Fruit fly (Drosophila melanogaster) whole organism, prepupa: Measurements from ENCODE around the gene Tim9b.

Source experiments
- Blimp-1 ChIP-seq: fragments of 200-800 bp; sonication (Bioruptor generic); optimal IDR thresholded peaks from 3 replicates; lab custom pipeline; 2017; ENCODE audit warnings: missing biosample characterization, missing genetic modification characterization, mild to moderate bottlenecking, moderate library complexity, missing genetic modification reagents
- CG10631 ChIP-seq: fragments of 200-800 bp; sonication (Bioruptor generic); optimal IDR thresholded peaks from 2 replicates; lab custom pipeline; 2016; ENCODE audit warnings: missing biosample characterization, missing genetic modification characterization
- CG11294 ChIP-seq: fragments of 200-800 bp; sonication (Bioruptor generic); IDR thresholded peaks from 2 replicates; pipeline ENCODE4 v1.3.6; 2022; ENCODE audit warnings: missing biosample characterization, missing genetic modification characterization
- CG11762 ChIP-seq: fragments of 200-800 bp; sonication (Bioruptor generic); optimal IDR thresholded peaks from 3 replicates; lab custom pipeline; 2016; ENCODE audit warnings: missing biosample characterization, missing genetic modification characterization; ENCODE audit not compliant: insufficient read depth
- CG11902 ChIP-seq: fragments of 200-800 bp; sonication (Bioruptor generic); optimal IDR thresholded peaks from 3 replicates; lab custom pipeline; 2016; ENCODE audit warnings: missing biosample characterization, missing genetic modification characterization
- CG15336 ChIP-seq: fragments of 200-800 bp; sonication (Bioruptor generic); IDR thresholded peaks from 2 replicates; pipeline ENCODE4 v1.3.6; 2022; ENCODE audit warnings: missing biosample characterization, missing genetic modification characterization
- CG1621 ChIP-seq: fragments of 200-800 bp; sonication (Bioruptor generic); optimal IDR thresholded peaks from 3 replicates; lab custom pipeline; 2018; ENCODE audit warnings: missing biosample characterization, mild to moderate bottlenecking, missing genetic modification characterization
- CG16779 ChIP-seq: fragments of 200-800 bp; sonication (Bioruptor generic); optimal IDR thresholded peaks from 3 replicates; lab custom pipeline; 2017; ENCODE audit warnings: missing biosample characterization, mild to moderate bottlenecking, missing genetic modification characterization
- CG3032 ChIP-seq: fragments of 200-800 bp; optimal IDR thresholded peaks from 2 replicates; lab custom pipeline; 2019; ENCODE audit warnings: missing biosample characterization, mild to moderate bottlenecking, missing genetic modification characterization, moderate library complexity
- CG3919 ChIP-seq: fragments of 200-800 bp; sonication (Bioruptor generic); optimal IDR thresholded peaks from 3 replicates; lab custom pipeline; 2016; ENCODE audit warnings: missing biosample characterization, missing genetic modification characterization
- CG6163 ChIP-seq: fragments of 200-800 bp; sonication (Bioruptor generic); IDR thresholded peaks from 3 replicates; pipeline ENCODE4 v1.3.6; 2022; ENCODE audit warnings: missing biosample characterization, missing genetic modification characterization
- CG6854 ChIP-seq: fragments of 200-800 bp; sonication (Bioruptor generic); optimal IDR thresholded peaks from 2 replicates; lab custom pipeline; 2017; ENCODE audit warnings: missing biosample characterization, mild to moderate bottlenecking, missing genetic modification characterization
- CG7368 ChIP-seq: fragments of 200-800 bp; sonication (Bioruptor generic); optimal IDR thresholded peaks from 3 replicates; lab custom pipeline; 2016; ENCODE audit warnings: missing biosample characterization, missing genetic modification characterization
- CG8319 ChIP-seq: fragments of 200-800 bp; sonication (Bioruptor generic); optimal IDR thresholded peaks from 3 replicates; lab custom pipeline; 2016; ENCODE audit warnings: missing biosample characterization, missing genetic modification characterization
- CG8632 ChIP-seq: fragments of 200-800 bp; sonication (Bioruptor generic); optimal IDR thresholded peaks from 3 replicates; lab custom pipeline; 2016; ENCODE audit warnings: missing biosample characterization, missing genetic modification characterization
- CG9139 ChIP-seq: fragments of 200-800 bp; sonication (Bioruptor generic); optimal IDR thresholded peaks from 3 replicates; lab custom pipeline; 2017; ENCODE audit warnings: missing biosample characterization, mild to moderate bottlenecking, missing genetic modification characterization
- Eip75B ChIP-seq: fragments of 200-800 bp; sonication (Bioruptor generic); optimal IDR thresholded peaks from 3 replicates; lab custom pipeline; 2016; ENCODE audit warnings: missing biosample characterization, missing genetic modification characterization
- Eip78C ChIP-seq: fragments of 200-800 bp; sonication (Bioruptor generic); peaks from one replicate; lab custom pipeline; 2016; ENCODE audit warnings: missing biosample characterization, missing genetic modification characterization
- Ets21C ChIP-seq: fragments of 200-800 bp; sonication (Bioruptor generic); optimal IDR thresholded peaks from 3 replicates; lab custom pipeline; 2016; ENCODE audit warnings: missing biosample characterization, missing genetic modification characterization
- Ets96B ChIP-seq: fragments of 200-800 bp; optimal IDR thresholded peaks from 2 replicates; lab custom pipeline; 2019; ENCODE audit warnings: missing biosample characterization, mild to moderate bottlenecking, missing genetic modification characterization, moderate library complexity
- Hr38 ChIP-seq: sonication (Bioruptor generic); optimal IDR thresholded peaks from 2 replicates; lab custom pipeline; 2016; ENCODE audit warnings: missing biosample characterization, missing genetic modification characterization
- Hr39 ChIP-seq: fragments of 200-800 bp; sonication (Bioruptor generic); optimal IDR thresholded peaks from 2 replicates; lab custom pipeline; 2016; ENCODE audit warnings: missing biosample characterization, missing genetic modification characterization
- Hr4 ChIP-seq: fragments of 200-800 bp; sonication (Bioruptor generic); optimal IDR thresholded peaks from 3 replicates; lab custom pipeline; 2016; ENCODE audit warnings: missing biosample characterization, missing genetic modification characterization
- Lpt ChIP-seq: fragments of 200-800 bp; sonication (Bioruptor generic); optimal IDR thresholded peaks from 3 replicates; lab custom pipeline; 2016; ENCODE audit warnings: missing biosample characterization, missing genetic modification characterization
- Smox ChIP-seq: fragments of 200-800 bp; sonication (Bioruptor generic); optimal IDR thresholded peaks from 3 replicates; lab custom pipeline; 2016; ENCODE audit warnings: missing biosample characterization, missing genetic modification characterization
- Sox102F ChIP-seq: fragments of 200-800 bp; sonication (Bioruptor generic); optimal IDR thresholded peaks from 2 replicates; lab custom pipeline; 2016; ENCODE audit warnings: missing biosample characterization, mild to moderate bottlenecking, missing genetic modification characterization
- Sox14 ChIP-seq: fragments of 200-800 bp; sonication (Bioruptor generic); optimal IDR thresholded peaks from 3 replicates; lab custom pipeline; 2016; ENCODE audit warnings: missing biosample characterization, missing genetic modification characterization
- Sox15 ChIP-seq: fragments of 200-800 bp; sonication (Bioruptor generic); optimal IDR thresholded peaks from 3 replicates; lab custom pipeline; 2016; ENCODE audit warnings: missing biosample characterization, missing genetic modification characterization
- achi ChIP-seq: fragments of 200-800 bp; sonication (Bioruptor generic); optimal IDR thresholded peaks from 3 replicates; lab custom pipeline; 2016; ENCODE audit warnings: missing biosample characterization, missing genetic modification characterization
- acj6 ChIP-seq: fragments of 200-800 bp; sonication (Bioruptor generic); optimal IDR thresholded peaks from 3 replicates; lab custom pipeline; 2016; ENCODE audit warnings: missing biosample characterization, missing genetic modification characterization
- cyc ChIP-seq: fragments of 200-800 bp; sonication (Bioruptor generic); optimal IDR thresholded peaks from 3 replicates; lab custom pipeline; 2016; ENCODE audit warnings: missing biosample characterization, missing genetic modification characterization
- dsx ChIP-seq: fragments of 200-800 bp; optimal IDR thresholded peaks from 3 replicates; lab custom pipeline; 2019; ENCODE audit warnings: missing biosample characterization, mild to moderate bottlenecking, missing genetic modification characterization, moderate library complexity; ENCODE audit not compliant: poor library complexity, severe bottlenecking
- eg ChIP-seq: fragments of 200-800 bp; sonication (Bioruptor generic); IDR thresholded peaks from 3 replicates; pipeline ENCODE4 v1.3.6; 2022; ENCODE audit warnings: missing biosample characterization, missing genetic modification characterization
- esn ChIP-seq: fragments of 200-800 bp; sonication (Bioruptor generic); optimal IDR thresholded peaks from 2 replicates; lab custom pipeline; 2016; ENCODE audit warnings: missing biosample characterization, mild to moderate bottlenecking, missing genetic modification characterization, moderate library complexity
- fd59A ChIP-seq: fragments of 200-800 bp; sonication (Bioruptor generic); optimal IDR thresholded peaks from 2 replicates; lab custom pipeline; 2017; ENCODE audit warnings: missing biosample characterization, mild to moderate bottlenecking, missing genetic modification characterization, missing genetic modification reagents
- fd85E ChIP-seq: fragments of 200-800 bp; sonication (Bioruptor generic); optimal IDR thresholded peaks from 3 replicates; lab custom pipeline; 2016; ENCODE audit warnings: missing biosample characterization, missing genetic modification characterization
- lz ChIP-seq: fragments of 200-800 bp; sonication (Bioruptor generic); optimal IDR thresholded peaks from 3 replicates; lab custom pipeline; 2016; ENCODE audit warnings: missing biosample characterization, missing genetic modification characterization
- net ChIP-seq: fragments of 200-800 bp; sonication (Bioruptor generic); optimal IDR thresholded peaks from 3 replicates; lab custom pipeline; 2016; ENCODE audit warnings: missing biosample characterization, missing genetic modification characterization
- pdm3 ChIP-seq: fragments of 200-800 bp; sonication (Bioruptor generic); optimal IDR thresholded peaks from 3 replicates; lab custom pipeline; 2016; ENCODE audit warnings: missing biosample characterization, missing genetic modification characterization
- salr ChIP-seq, 2 experiments: fragments of 200-800 bp; sonication (Bioruptor generic); optimal IDR thresholded peaks; 3 replicates each; lab custom pipeline; 2016 to 2018; ENCODE audit warnings: missing biosample characterization in 2 of 2, missing genetic modification characterization in 2 of 2, mild to moderate bottlenecking in 1 of 2
- spab ChIP-seq: fragments of 200-800 bp; sonication (Bioruptor generic); optimal IDR thresholded peaks from 2 replicates; lab custom pipeline; 2017; ENCODE audit warnings: missing biosample characterization, mild to moderate bottlenecking, missing genetic modification characterization, missing genetic modification reagents
- ss ChIP-seq, 2 experiments: fragments of 200-800 bp; sonication (Bioruptor generic); optimal IDR thresholded peaks; 2 replicates in 1 of 2; 3 replicates in 1 of 2; lab custom pipeline; 2017 to 2018; ENCODE audit warnings: mild to moderate bottlenecking in 2 of 2, missing biosample characterization in 2 of 2, missing genetic modification characterization in 2 of 2, moderate library complexity in 1 of 2
- svp ChIP-seq: fragments of 200-800 bp; sonication (Bioruptor generic); peaks from one replicate; lab custom pipeline; 2016; ENCODE audit warnings: missing biosample characterization, missing genetic modification characterization
- topi ChIP-seq: fragments of 200-800 bp; sonication (Bioruptor generic); optimal IDR thresholded peaks from 3 replicates; lab custom pipeline; 2016; ENCODE audit warnings: missing biosample characterization, missing genetic modification characterization
- vri ChIP-seq: fragments of 200-800 bp; sonication (Bioruptor generic); optimal IDR thresholded peaks from 3 replicates; lab custom pipeline; 2016; ENCODE audit warnings: missing biosample characterization, mild to moderate bottlenecking, missing genetic modification characterization

The Tim9b gene

dm6 chrX:19618183-19618740, at the start of gene Tim9b, which contains the start of gene Pstk:
TSS of gene Tim9b (minus strand) at chrX:19618537.
TSS of gene Pstk (minus strand) at chrX:19618537.
- no peak for TF ChIP-seq Hr39 (GFP tag; lab: Kevin White, UChicago)
- no peak for TF ChIP-seq pdm3
- no peak for TF ChIP-seq acj6 (GFP tag; lab: Kevin White, UChicago)
- no peak for TF ChIP-seq CG8319 (GFP tag; lab: Kevin White, UChicago)
- TF ChIP-seq Sox15 (GFP tag; lab: Kevin White, UChicago) = no peak
- no peak for TF ChIP-seq CG8632

dm6 chrX:19667444-19668104, 49.2 kb upstream of the Tim9b start:
- TF ChIP-seq CG10631 (no peak), Smox (no peak), CG11294 (no peak), esn (GFP tag; lab: Kevin White, UChicago) (no peak), svp (GFP tag; lab: Kevin White, UChicago) (peak; percentile 74), Blimp-1 (GFP tag; lab: Kevin White, UChicago) (peak; percentile 25), Eip75B (GFP tag; lab: Kevin White, UChicago) (no peak), salr (GFP tag; optimal IDR thresholded peaks at IDR 0.05; lab: Kevin White, UChicago) (no peak), CG6163 (GFP tag; lab: Robert Waterston, UW) (no peak), Sox14 (GFP tag; lab: Kevin White, UChicago) (no peak), CG3032 (no peak), CG3919 (GFP tag; lab: Kevin White, UChicago) (no peak)

dm6 chrX:19666991-19667409, 48.7 kb upstream of the Tim9b start, which contains the start of gene Zw:
TSS of gene Zw (plus strand) at chrX:19667252.
- TF ChIP-seq Blimp-1 (GFP tag; lab: Kevin White, UChicago) (no peak), Eip75B (GFP tag; lab: Kevin White, UChicago) (peak; percentile 53), Sox102F (peak; percentile 49), Hr4 (GFP tag; lab: Kevin White, UChicago) (peak; percentile 59), Lpt (GFP tag; lab: Kevin White, UChicago) (peak; percentile 26), CG15336 (GFP tag; lab: Robert Waterston, UW) (peak; percentile 43; the same call in 1 of the 2 replicates), CG6854 (GFP tag; lab: Kevin White, UChicago) (peak; percentile 33), CG9139 (GFP tag; lab: Kevin White, UChicago) (no peak), ss (GFP tag; optimal IDR thresholded peaks at IDR 0.05; lab: Kevin White, UChicago) (peak; percentile 15 to 31), CG7368 (GFP tag; lab: Kevin White, UChicago) (peak; percentile 4), Eip78C (GFP tag; lab: Kevin White, UChicago) (peak; percentile 76), salr (GFP tag; optimal IDR thresholded peaks at IDR 0.05; lab: Kevin White, UChicago) (peak in 1 of 2 experiments; percentile 30), CG11294 (peak; percentile 34; the same call in 1 of the 2 replicates), CG16779 (tag; lab: Kevin White, UChicago) (peak; percentile 19), Sox14 (GFP tag; lab: Kevin White, UChicago) (peak; percentile 65), CG1621 (tag; lab: Kevin White, UChicago) (peak; percentile 2), dsx (GFP tag; lab: Kevin White, UChicago) (peak; percentile 6), fd59A (GFP tag; lab: Kevin White, UChicago) (peak; percentile 9), achi (GFP tag; lab: Kevin White, UChicago) (peak; percentile 43), Sox15 (GFP tag; lab: Kevin White, UChicago) (peak; percentile 19), spab (GFP tag; lab: Kevin White, UChicago) (peak; percentile 2), CG8632 (peak; percentile 36), Smox (peak; percentile 57), lz (GFP tag; lab: Kevin White, UChicago) (peak; percentile 67), Ets21C (GFP tag; lab: Kevin White, UChicago) (peak; percentile 60), vri (peak; percentile 55), net (GFP tag; lab: Kevin White, UChicago) (peak; percentile 44), CG11902 (GFP tag; lab: Kevin White, UChicago) (peak; percentile 89), Hr38 (GFP tag; lab: Kevin White, UChicago) (no peak), topi (GFP tag; lab: Kevin White, UChicago) (peak; percentile 66), fd85E (GFP tag; lab: Kevin White, UChicago) (no peak), cyc (GFP tag; lab: Kevin White, UChicago) (peak; percentile 72), eg (GFP tag; lab: Robert Waterston, UW) (peak; percentile 74), Ets96B (tag; lab: Kevin White, UChicago) (peak; percentile 38), CG11762 (GFP tag; lab: Kevin White, UChicago) (peak; percentile 18), esn (GFP tag; lab: Kevin White, UChicago) (peak; percentile 65)
